Worm (Caenorhabditis elegans): ENCODE measurements around the gene nas-10.

ce11 chrX:10971118-10971517 lies 7.8 kb upstream of the nas-10 start:
- no peak for TF ChIP-seq flt-1 (GFP tag; IDR thresholded peaks at IDR 0.05)
- TF ChIP-seq cog-1 (tag; optimal IDR thresholded peaks at IDR 0.05), result no peak
- no peak for TF ChIP-seq ztf-29 (GFP tag; IDR thresholded peaks at IDR 0.05)
- no peak for TF ChIP-seq med-1 (GFP tag; optimal IDR thresholded peaks at IDR 0.05; ENCODE audit: insufficient read depth)
- TF ChIP-seq ztf-23 (GFP tag; IDR thresholded peaks at IDR 0.05), result no peak
- TF ChIP-seq klf-2 (GFP tag; conservative IDR thresholded peaks at IDR 0.05), result no peak

Data from whole organism, midembryonic.